Fruit fly (Drosophila melanogaster) whole organism, embryonic: ENCODE measurements around the gene Plod.

Source experiments
- Awh ChIP-seq: fragments of 200-800 bp; sonication (Bioruptor generic); IDR thresholded peaks from 2 replicates; pipeline ENCODE4, ENCODE4 v1.3.6; 2022; ENCODE audit warnings: missing biosample characterization, missing genetic modification characterization
- B-H1 ChIP-seq: fragments of 200-800 bp; sonication (Bioruptor generic); IDR thresholded peaks from 3 replicates; pipeline ENCODE4 v1.3.6; 2022; ENCODE audit warnings: missing biosample characterization, missing genetic modification characterization
- CG10366 ChIP-seq: fragments of 200-800 bp; sonication (Bioruptor generic); IDR thresholded peaks from 2 replicates; pipeline ENCODE4 v1.3.6; 2022; ENCODE audit warnings: missing biosample characterization, missing genetic modification characterization
- CG10654 ChIP-seq: fragments of 200-800 bp; sonication (Bioruptor generic); optimal IDR thresholded peaks from 2 replicates; lab custom pipeline; 2016; ENCODE audit warnings: missing biosample characterization, missing genetic modification characterization
- CG11560 ChIP-seq: fragments of 200-800 bp; sonication (Bioruptor generic); IDR thresholded peaks from 3 replicates; pipeline ENCODE4 v1.3.6; 2022; ENCODE audit warnings: missing biosample characterization, missing genetic modification characterization
- CG12236 ChIP-seq: fragments of 200-800 bp; sonication (Bioruptor generic); optimal IDR thresholded peaks from 2 replicates; lab custom pipeline; 2016; ENCODE audit warnings: missing biosample characterization, missing genetic modification characterization
- CG12744 ChIP-seq: fragments of 200-800 bp; sonication (Bioruptor generic); optimal IDR thresholded peaks from 2 replicates; lab custom pipeline; 2016; ENCODE audit warnings: missing biosample characterization, missing genetic modification characterization
- CG15011 ChIP-seq: fragments of 200-800 bp; sonication (Bioruptor generic); optimal IDR thresholded peaks from 3 replicates; lab custom pipeline; 2018; ENCODE audit warnings: missing biosample characterization, mild to moderate bottlenecking, missing genetic modification characterization
- CG16815 ChIP-seq: fragments of 200-800 bp; sonication (Bioruptor generic); optimal IDR thresholded peaks from 3 replicates; lab custom pipeline; 2017; ENCODE audit warnings: missing biosample characterization, mild to moderate bottlenecking, missing genetic modification characterization
- CG17912 ChIP-seq: fragments of 200-800 bp; sonication (Bioruptor generic); optimal IDR thresholded peaks from 2 replicates; lab custom pipeline; 2018; ENCODE audit warnings: missing biosample characterization, mild to moderate bottlenecking, missing genetic modification characterization
- CG18476 ChIP-seq: fragments of 200-800 bp; sonication (Bioruptor generic); optimal IDR thresholded peaks from 2 replicates; lab custom pipeline; 2016; ENCODE audit warnings: missing biosample characterization, mild to moderate bottlenecking, missing genetic modification characterization
- CG18764 ChIP-seq: fragments of 200-800 bp; sonication (Bioruptor generic); optimal IDR thresholded peaks from 3 replicates; lab custom pipeline; 2016; ENCODE audit warnings: missing biosample characterization, missing genetic modification characterization
- CG31224 ChIP-seq: fragments of 200-800 bp; sonication (Bioruptor generic); IDR thresholded peaks from 2 replicates; pipeline ENCODE4 v1.3.6; 2022; ENCODE audit warnings: missing biosample characterization, missing genetic modification characterization
- CG31441 ChIP-seq: fragments of 200-800 bp; sonication (Bioruptor generic); IDR thresholded peaks from 2 replicates; pipeline ENCODE4 v1.3.6; 2022; ENCODE audit warnings: missing biosample characterization, missing genetic modification characterization
- CG3281 ChIP-seq: fragments of 200-800 bp; sonication (Bioruptor generic); optimal IDR thresholded peaks from 3 replicates; lab custom pipeline; 2017; ENCODE audit warnings: missing biosample characterization, mild to moderate bottlenecking, missing genetic modification characterization
- CG33557 ChIP-seq: fragments of 200-800 bp; sonication (Bioruptor generic); optimal IDR thresholded peaks from 2 replicates; lab custom pipeline; 2019; ENCODE audit warnings: missing biosample characterization, mild to moderate bottlenecking, missing genetic modification characterization, moderate library complexity
- CG3726 ChIP-seq: fragments of 200-800 bp; sonication (Bioruptor generic); IDR thresholded peaks from 3 replicates; pipeline ENCODE4, ENCODE4 v1.3.6; 2022; ENCODE audit warnings: missing biosample characterization, missing genetic modification characterization
- CG6654 ChIP-seq: fragments of 200-800 bp; sonication (Bioruptor generic); optimal IDR thresholded peaks from 2 replicates; lab custom pipeline; 2017; ENCODE audit warnings: missing biosample characterization, mild to moderate bottlenecking, missing genetic modification characterization
- CG7271 ChIP-seq: fragments of 200-800 bp; sonication (Bioruptor generic); optimal IDR thresholded peaks from 2 replicates; lab custom pipeline; 2018; ENCODE audit warnings: missing biosample characterization, mild to moderate bottlenecking, missing genetic modification characterization, moderate library complexity
- CG7786 ChIP-seq: fragments of 200-800 bp; sonication (Bioruptor generic); optimal IDR thresholded peaks from 2 replicates; lab custom pipeline; 2016; ENCODE audit warnings: missing biosample characterization, missing genetic modification characterization
- CG9609 ChIP-seq: fragments of 200-800 bp; sonication (Bioruptor generic); optimal IDR thresholded peaks from 3 replicates; lab custom pipeline; 2016; ENCODE audit warnings: missing biosample characterization, missing genetic modification characterization
- Dad ChIP-seq: fragments of 200-800 bp; sonication (Bioruptor generic); optimal IDR thresholded peaks from 3 replicates; lab custom pipeline; 2016; ENCODE audit warnings: missing biosample characterization, missing genetic modification characterization
- Dref ChIP-seq: fragments of 200-800 bp; sonication (Bioruptor generic); IDR thresholded peaks from 2 replicates; pipeline ENCODE4 v1.3.6; 2022; ENCODE audit warnings: missing biosample characterization, missing genetic modification characterization
- E2f2 ChIP-seq: fragments of 200-800 bp; sonication (Bioruptor generic); IDR thresholded peaks from 2 replicates; pipeline ENCODE4 v1.3.6; 2022; ENCODE audit warnings: missing biosample characterization, missing genetic modification characterization
- Ets97D ChIP-seq: fragments of 200-800 bp; sonication (Bioruptor generic); optimal IDR thresholded peaks from 3 replicates; lab custom pipeline; 2016; ENCODE audit warnings: missing biosample characterization, missing genetic modification characterization
- HLH4C ChIP-seq: fragments of 200-800 bp; sonication (Bioruptor generic); IDR thresholded peaks from 3 replicates; pipeline ENCODE4 v1.3.6; 2022; ENCODE audit warnings: missing biosample characterization, missing genetic modification characterization; ENCODE audit not compliant: partially characterized antibody
- HmgD ChIP-seq: fragments of 200-800 bp; sonication (Bioruptor generic); optimal IDR thresholded peaks from 3 replicates; lab custom pipeline; 2016; ENCODE audit warnings: missing biosample characterization, missing genetic modification characterization
- HmgZ ChIP-seq: fragments of 200-800 bp; sonication (Bioruptor generic); optimal IDR thresholded peaks from 2 replicates; lab custom pipeline; 2018; ENCODE audit warnings: missing biosample characterization, mild to moderate bottlenecking, missing genetic modification characterization
- Hmx ChIP-seq: fragments of 200-800 bp; sonication (Bioruptor generic); optimal IDR thresholded peaks from 2 replicates; lab custom pipeline; 2016; ENCODE audit warnings: missing biosample characterization, missing genetic modification characterization
- Hr51 ChIP-seq, 2 experiments: fragments of 200-800 bp; sonication (Bioruptor generic); optimal IDR thresholded peaks; 2 replicates in 1 of 2; 3 replicates in 1 of 2; lab custom pipeline; 2016 to 2018; ENCODE audit warnings: missing biosample characterization in 2 of 2, missing genetic modification characterization in 2 of 2, mild to moderate bottlenecking in 1 of 2, moderate library complexity in 1 of 2
- Lhr ChIP-seq: fragments of 200-800 bp; sonication (Bioruptor generic); optimal IDR thresholded peaks from 3 replicates; lab custom pipeline; 2017; ENCODE audit warnings: mild to moderate bottlenecking, missing biosample characterization, missing genetic modification reagents, missing genetic modification characterization
- Mad ChIP-seq: fragments of 200-800 bp; sonication (Bioruptor generic); optimal IDR thresholded peaks from 2 replicates; lab custom pipeline; 2016; ENCODE audit warnings: missing biosample characterization, missing genetic modification characterization
- Max ChIP-seq: fragments of 200-800 bp; sonication (Bioruptor generic); optimal IDR thresholded peaks from 2 replicates; lab custom pipeline; 2016; ENCODE audit warnings: missing biosample characterization, mild to moderate bottlenecking, missing genetic modification characterization
- Meics ChIP-seq: fragments of 200-800 bp; sonication (Bioruptor generic); optimal IDR thresholded peaks from 2 replicates; lab custom pipeline; 2017; ENCODE audit warnings: missing biosample characterization, mild to moderate bottlenecking, missing genetic modification characterization
- Oaz ChIP-seq: fragments of 200-800 bp; sonication (Bioruptor generic); IDR thresholded peaks from 2 replicates; pipeline ENCODE4 v1.3.6; 2022; ENCODE audit warnings: missing biosample characterization, missing genetic modification characterization
- PHDP ChIP-seq: fragments of 200-800 bp; sonication (Bioruptor generic); optimal IDR thresholded peaks from 3 replicates; lab custom pipeline; 2018; ENCODE audit warnings: missing biosample characterization, mild to moderate bottlenecking, missing genetic modification characterization, moderate library complexity
- Scr ChIP-seq: fragments of 200-800 bp; sonication (Bioruptor generic); IDR thresholded peaks from 2 replicates; pipeline ENCODE4 v1.3.6; 2022; ENCODE audit warnings: missing biosample characterization, missing genetic modification characterization; ENCODE audit not compliant: partially characterized antibody
- Xrp1 ChIP-seq: fragments of 200-800 bp; sonication (Bioruptor generic); IDR thresholded peaks from 2 replicates; pipeline ENCODE4 v1.3.6; 2022; ENCODE audit warnings: missing biosample characterization, missing genetic modification characterization
- al ChIP-seq: fragments of 200-800 bp; sonication (Bioruptor generic); IDR thresholded peaks from 2 replicates; pipeline ENCODE4 v1.3.6; 2022; ENCODE audit warnings: missing biosample characterization, missing genetic modification characterization
- br ChIP-seq: fragments of >200 bp; optimal IDR thresholded peaks from 2 replicates; lab custom pipeline; 2017
- chm ChIP-seq: fragments of 200-800 bp; sonication (Bioruptor generic); IDR thresholded peaks from 2 replicates; pipeline ENCODE4 v1.3.6; 2022; ENCODE audit warnings: missing biosample characterization, missing genetic modification characterization
- cwo ChIP-seq: fragments of 200-800 bp; sonication (Bioruptor generic); optimal IDR thresholded peaks from 3 replicates; lab custom pipeline; 2017; ENCODE audit warnings: missing biosample characterization, missing genetic modification characterization, mild to moderate bottlenecking, moderate library complexity, missing genetic modification reagents
- emc ChIP-seq: fragments of 200-800 bp; sonication (Bioruptor generic); optimal IDR thresholded peaks from 2 replicates; lab custom pipeline; 2016; ENCODE audit warnings: missing biosample characterization, missing genetic modification characterization
- gce ChIP-seq: fragments of 200-800 bp; sonication (Bioruptor generic); IDR thresholded peaks from 3 replicates; pipeline ENCODE4 v1.3.6; 2022; ENCODE audit warnings: missing biosample characterization, missing genetic modification characterization
- sim ChIP-seq: fragments of 200-800 bp; sonication (Bioruptor generic); IDR thresholded peaks from 2 replicates; pipeline ENCODE4 v1.3.6; 2022; ENCODE audit warnings: missing biosample characterization, missing genetic modification characterization
- sisA ChIP-seq: fragments of 200-800 bp; sonication (Bioruptor generic); IDR thresholded peaks from 2 replicates; pipeline ENCODE4 v1.3.6; 2022; ENCODE audit warnings: missing biosample characterization, missing genetic modification characterization
- ttk ChIP-seq: fragments of 200-800 bp; sonication (Bioruptor generic); IDR thresholded peaks from 2 replicates; pipeline ENCODE4 v2.1.2; 2022; ENCODE audit warnings: missing biosample characterization, missing genetic modification characterization
- unpg ChIP-seq: fragments of 200-800 bp; sonication (Bioruptor generic); optimal IDR thresholded peaks from 3 replicates; lab custom pipeline; 2018; ENCODE audit warnings: missing biosample characterization, mild to moderate bottlenecking, missing genetic modification characterization, moderate library complexity
- zen2 ChIP-seq: fragments of 200-800 bp; sonication (Bioruptor generic); IDR thresholded peaks from 3 replicates; pipeline ENCODE4 v1.3.6; 2022; ENCODE audit warnings: missing biosample characterization, missing genetic modification characterization; ENCODE audit not compliant: partially characterized antibody
- zfh1 ChIP-seq: fragments of 200-800 bp; sonication (Bioruptor generic); IDR thresholded peaks from 3 replicates; pipeline ENCODE4 v1.3.6; 2022; ENCODE audit warnings: missing biosample characterization, missing genetic modification characterization

Plod gene

DNA sequence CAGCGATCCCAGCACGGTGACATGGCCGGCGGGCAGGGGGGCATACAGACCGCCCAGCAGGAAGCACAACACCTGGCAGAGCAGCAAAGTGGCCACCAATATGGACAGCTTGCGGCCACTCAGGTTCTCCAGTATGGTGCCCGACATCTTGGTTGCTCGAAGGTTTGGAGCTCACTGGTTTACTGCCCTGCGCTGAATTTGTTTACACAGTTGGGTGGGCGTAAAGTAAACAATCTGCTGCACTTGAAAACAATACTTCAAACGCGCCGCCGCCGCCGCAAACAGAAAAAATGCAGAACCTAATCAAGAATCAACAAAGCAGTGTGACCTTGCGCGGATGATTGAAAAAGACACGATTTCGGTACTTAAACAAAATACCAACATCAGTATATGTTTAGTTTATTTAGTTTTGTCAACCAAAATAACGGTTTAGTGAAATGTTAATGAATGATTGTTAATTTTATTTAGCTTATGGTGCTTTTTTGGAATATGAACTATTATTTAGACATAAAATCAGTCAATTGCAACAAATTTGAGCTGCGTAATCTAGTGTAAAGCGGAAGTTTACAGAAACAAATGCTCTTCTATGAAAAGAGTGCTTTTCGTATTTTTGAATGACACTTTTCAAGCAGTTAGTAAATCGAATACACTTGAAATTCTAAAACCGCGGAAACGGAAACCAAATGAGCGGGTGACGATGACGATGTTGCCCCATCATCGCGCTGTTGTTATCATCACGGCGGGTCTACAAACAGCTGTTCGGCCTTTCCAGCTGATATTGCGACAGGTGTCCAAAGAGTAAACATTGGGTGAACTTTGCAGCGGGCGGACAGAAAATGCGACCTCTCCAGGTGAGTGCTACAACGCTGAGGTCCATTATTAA is 36.3 kb downstream of the Plod start, which contains the start of the genes wls and Adck5 (continued):
- TF ChIP-seq CG3281 (GFP tag; lab: Kevin White, UChicago) (no peak), CG33557 (GFP tag; lab: Kevin White, UChicago) (no peak), PHDP (tag; lab: Kevin White, UChicago) (peak; percentile 61), CG16815 (GFP tag; lab: Kevin White, UChicago) (no peak), sim (GFP tag; lab: Robert Waterston, UW) (no peak), CG7786 (GFP tag; lab: Kevin White, UChicago) (peak; percentile 5), emc (no peak), HmgZ (tag; lab: Kevin White, UChicago) (peak; percentile 44), Lhr (GFP tag; lab: Kevin White, UChicago) (peak; percentile 41), Xrp1 (GFP tag; lab: Robert Waterston, UW) (no peak), cwo (GFP tag; lab: Kevin White, UChicago) (no peak), CG10366 (GFP tag; lab: Robert Waterston, UW) (no peak), unpg (no peak), zen2 (GFP tag; lab: Robert Waterston, UW) (peak; percentile 41; the same call in 2 of the 3 replicates), Max (GFP tag; lab: Kevin White, UChicago) (no peak), Hmx (GFP tag; lab: Kevin White, UChicago) (no peak), Ets97D (GFP tag; lab: Kevin White, UChicago) (peak; percentile 98), br (lab: Kevin White, UChicago) (no peak), CG12236 (GFP tag; lab: Kevin White, UChicago) (peak; percentile 38), CG6654 (no peak), CG9609 (GFP tag; lab: Kevin White, UChicago) (peak; percentile 2), Dad (GFP tag; lab: Kevin White, UChicago) (peak; percentile 21), CG18764 (peak; percentile 28), Hr51 (GFP tag; optimal IDR thresholded peaks at IDR 0.05; lab: Kevin White, UChicago) (no peak), E2f2 (GFP tag; lab: Robert Waterston, UW) (no peak; the same call in 1 of the 2 replicates), CG12744 (GFP tag; lab: Kevin White, UChicago) (peak; percentile 59), CG7271 (tag; lab: Kevin White, UChicago) (peak; percentile 50), Meics (GFP tag; lab: Kevin White, UChicago) (peak; percentile 76), CG15011 (peak; percentile 61), CG31224 (GFP tag; lab: Robert Waterston, UW) (no peak), CG31441 (GFP tag; lab: Robert Waterston, UW) (peak; percentile 44; the same call in 1 of the 2 replicates), CG10654 (GFP tag; lab: Kevin White, UChicago) (peak; percentile 21), sisA (no peak), zfh1 (GFP tag; lab: Robert Waterston, UW) (peak; percentile 40; the same call in 1 of the 3 replicates), al (GFP tag; lab: Robert Waterston, UW) (no peak), ttk (GFP tag; lab: Robert Waterston, UW) (no peak), Oaz (GFP tag; lab: Robert Waterston, UW) (no peak), B-H1 (GFP tag; lab: Robert Waterston, UW) (no peak), chm (GFP tag; lab: Robert Waterston, UW) (peak; percentile 17; the same call in 1 of the 2 replicates), Mad (peak; percentile 44), CG3726 (GFP tag; lab: Robert Waterston, UW) (no peak), HLH4C (no peak), CG11560 (no peak), CG17912 (peak; percentile 45), Dref (GFP tag; lab: Robert Waterston, UW) (no peak), Scr (no peak; the same call in 1 of the 2 replicates), gce (peak; percentile 64; the same call in 1 of the 3 replicates), HmgD (GFP tag; lab: Kevin White, UChicago) (no peak), CG18476 (GFP tag; lab: Kevin White, UChicago) (peak; percentile 39), Awh (GFP tag; lab: Robert Waterston, UW) (0 out of 2 replicates have a peak, but pooled peaks have one; percentile 35)
